Fruit fly (Drosophila melanogaster) whole organism, embryonic: ENCODE results near the gene CG10086.

ENCODE experiments used
- ATbp ChIP-seq: fragments of 200-800 bp; sonication (Bioruptor generic); optimal IDR thresholded peaks from 2 replicates; lab custom pipeline; 2017; ENCODE audit warnings: missing biosample characterization, mild to moderate bottlenecking, missing genetic modification characterization, missing genetic modification reagents
- Atf3 ChIP-seq: fragments of 200-800 bp; sonication (Bioruptor generic); optimal IDR thresholded peaks from 3 replicates; lab custom pipeline; 2016; ENCODE audit warnings: missing biosample characterization, missing genetic modification characterization
- Bteb2 ChIP-seq: fragments of 200-800 bp; sonication (Bioruptor generic); optimal IDR thresholded peaks from 2 replicates; lab custom pipeline; 2016; ENCODE audit warnings: missing biosample characterization, missing genetic modification characterization
- CG10462 ChIP-seq: fragments of 200-800 bp; sonication (Bioruptor generic); optimal IDR thresholded peaks from 2 replicates; lab custom pipeline; 2016; ENCODE audit warnings: missing biosample characterization, missing genetic modification characterization
- CG10565 ChIP-seq: fragments of 200-800 bp; sonication (Bioruptor generic); optimal IDR thresholded peaks from 3 replicates; lab custom pipeline; 2016; ENCODE audit warnings: missing biosample characterization, mild to moderate bottlenecking, missing genetic modification characterization
- CG11247 ChIP-seq: fragments of 200-800 bp; sonication (Bioruptor generic); IDR thresholded peaks from 2 replicates; pipeline ENCODE4 v1.3.6; 2022; ENCODE audit warnings: missing biosample characterization, missing genetic modification characterization
- CG11456 ChIP-seq: fragments of 200-800 bp; sonication (Bioruptor generic); IDR thresholded peaks from 3 replicates; pipeline ENCODE4 v1.3.6; 2022; ENCODE audit warnings: missing biosample characterization, missing genetic modification characterization
- CG11560 ChIP-seq: fragments of 200-800 bp; sonication (Bioruptor generic); IDR thresholded peaks from 3 replicates; pipeline ENCODE4 v1.3.6; 2022; ENCODE audit warnings: missing biosample characterization, missing genetic modification characterization
- CG11695 ChIP-seq: fragments of 200-800 bp; sonication (Bioruptor generic); IDR thresholded peaks from 3 replicates; pipeline ENCODE4 v1.3.6; 2022; ENCODE audit warnings: missing biosample characterization, missing genetic modification characterization
- CG13287 ChIP-seq: fragments of 200-800 bp; sonication (Bioruptor generic); IDR thresholded peaks from 2 replicates; pipeline ENCODE4 v1.3.6; 2022; ENCODE audit warnings: missing biosample characterization, missing genetic modification characterization; ENCODE audit not compliant: partially characterized antibody
- CG14014 ChIP-seq: fragments of 200-800 bp; sonication (Bioruptor generic); IDR thresholded peaks from 2 replicates; pipeline ENCODE4 v1.3.6; 2022; ENCODE audit warnings: missing biosample characterization, missing genetic modification characterization
- CG15073 ChIP-seq: fragments of 200-800 bp; sonication (Bioruptor generic); optimal IDR thresholded peaks from 2 replicates; lab custom pipeline; 2016; ENCODE audit warnings: missing biosample characterization, missing genetic modification characterization
- CG17612 ChIP-seq: fragments of 200-800 bp; sonication (Bioruptor generic); IDR thresholded peaks from 2 replicates; pipeline ENCODE4 v1.3.6; 2022; ENCODE audit warnings: missing biosample characterization, missing genetic modification characterization
- CG30020 ChIP-seq: fragments of 200-800 bp; optimal IDR thresholded peaks from 2 replicates; lab custom pipeline; 2019; ENCODE audit warnings: missing biosample characterization, mild to moderate bottlenecking, missing genetic modification characterization, moderate library complexity
- CG30403 ChIP-seq: fragments of 200-800 bp; sonication (Bioruptor generic); optimal IDR thresholded peaks from 3 replicates; lab custom pipeline; 2016; ENCODE audit warnings: missing biosample characterization, missing genetic modification characterization
- CG43689 ChIP-seq: fragments of 200-800 bp; sonication (Bioruptor generic); IDR thresholded peaks from 2 replicates; pipeline ENCODE4 v1.3.6; 2022; ENCODE audit warnings: missing biosample characterization, missing genetic modification characterization
- CG4617 ChIP-seq: fragments of 200-800 bp; sonication (Bioruptor generic); optimal IDR thresholded peaks from 3 replicates; lab custom pipeline; 2016; ENCODE audit warnings: missing biosample characterization, missing genetic modification characterization, borderline replicate concordance
- CG4854 ChIP-seq: fragments of 200-800 bp; sonication (Bioruptor generic); optimal IDR thresholded peaks from 2 replicates; lab custom pipeline; 2016; ENCODE audit warnings: missing biosample characterization, missing genetic modification characterization, inconsistent platforms
- CG8290 ChIP-seq, 3 experiments: fragments of 200-800 bp; sonication (Bioruptor generic); optimal IDR thresholded peaks; 2 replicates each; lab custom pipeline; 2016 to 2019; ENCODE audit warnings: missing biosample characterization in 3 of 3, missing genetic modification characterization in 3 of 3, mild to moderate bottlenecking in 2 of 3, moderate library complexity in 1 of 3
- CG9817 ChIP-seq: fragments of 200-800 bp; sonication (Bioruptor generic); optimal IDR thresholded peaks from 2 replicates; lab custom pipeline; 2018; ENCODE audit warnings: missing biosample characterization, mild to moderate bottlenecking, missing genetic modification characterization, moderate library complexity
- CkIIα-i1 ChIP-seq: fragments of 200-800 bp; sonication (Bioruptor generic); IDR thresholded peaks from 2 replicates; pipeline ENCODE4 v1.3.6; 2022; ENCODE audit warnings: missing biosample characterization, missing genetic modification characterization
- Elba2 ChIP-seq: fragments of 200-800 bp; sonication (Bioruptor generic); optimal IDR thresholded peaks from 3 replicates; lab custom pipeline; 2016; ENCODE audit warnings: missing biosample characterization, missing genetic modification characterization
- HLH4C ChIP-seq: fragments of 200-800 bp; sonication (Bioruptor generic); IDR thresholded peaks from 3 replicates; pipeline ENCODE4 v1.3.6; 2022; ENCODE audit warnings: missing biosample characterization, missing genetic modification characterization; ENCODE audit not compliant: partially characterized antibody
- Hmx ChIP-seq: fragments of 200-800 bp; sonication (Bioruptor generic); optimal IDR thresholded peaks from 2 replicates; lab custom pipeline; 2016; ENCODE audit warnings: missing biosample characterization, missing genetic modification characterization
- MESR4 ChIP-seq: fragments of 200-800 bp; sonication (Bioruptor generic); optimal IDR thresholded peaks from 2 replicates; lab custom pipeline; 2018; ENCODE audit warnings: missing biosample characterization, mild to moderate bottlenecking, missing genetic modification characterization, moderate library complexity
- Med ChIP-seq: fragments of 200-800 bp; sonication (Bioruptor generic); peaks from one replicate; lab custom pipeline; 2016; ENCODE audit warnings: missing biosample characterization, missing genetic modification characterization, mild to moderate bottlenecking, inconsistent platforms, moderate library complexity
- NFAT ChIP-seq: fragments of 200-800 bp; sonication (Bioruptor generic); IDR thresholded peaks from 2 replicates; pipeline ENCODE4 v1.3.6; 2022; ENCODE audit warnings: missing biosample characterization, missing genetic modification characterization
- NfI ChIP-seq: fragments of 200-800 bp; sonication (Bioruptor generic); optimal IDR thresholded peaks from 3 replicates; lab custom pipeline; 2018; ENCODE audit warnings: missing biosample characterization, mild to moderate bottlenecking, missing genetic modification characterization, moderate library complexity
- Oli ChIP-seq: fragments of 200-800 bp; sonication (Bioruptor generic); optimal IDR thresholded peaks from 2 replicates; lab custom pipeline; 2018; ENCODE audit warnings: missing biosample characterization, mild to moderate bottlenecking, missing genetic modification characterization, moderate library complexity
- Optix ChIP-seq: fragments of 200-800 bp; sonication (Bioruptor generic); IDR thresholded peaks from 3 replicates; pipeline ENCODE4 v1.3.6; 2022; ENCODE audit warnings: missing biosample characterization, missing genetic modification characterization
- Ssrp ChIP-seq: fragments of 200-800 bp; sonication (Bioruptor generic); optimal IDR thresholded peaks from 2 replicates; lab custom pipeline; 2018; ENCODE audit warnings: missing biosample characterization, mild to moderate bottlenecking, missing genetic modification characterization, moderate library complexity
- TFAM ChIP-seq: fragments of 200-800 bp; sonication (Bioruptor generic); optimal IDR thresholded peaks from 2 replicates; lab custom pipeline; 2017; ENCODE audit warnings: missing biosample characterization, missing genetic modification characterization, inconsistent platforms
- bab2 ChIP-seq: fragments of 200-800 bp; sonication (Bioruptor generic); optimal IDR thresholded peaks from 2 replicates; lab custom pipeline; 2016; ENCODE audit warnings: missing biosample characterization, missing genetic modification characterization
- btn ChIP-seq: fragments of 200-800 bp; sonication (Bioruptor generic); optimal IDR thresholded peaks from 2 replicates; lab custom pipeline; 2016; ENCODE audit warnings: missing biosample characterization, missing genetic modification characterization
- caup ChIP-seq: fragments of 200-800 bp; sonication (Bioruptor generic); optimal IDR thresholded peaks from 3 replicates; lab custom pipeline; 2017; ENCODE audit warnings: missing biosample characterization, mild to moderate bottlenecking, missing genetic modification characterization, moderate library complexity; ENCODE audit not compliant: severe bottlenecking
- ci ChIP-seq: fragments of 200-800 bp; sonication (Bioruptor generic); IDR thresholded peaks from 3 replicates; pipeline ENCODE4 v1.3.6; 2022; ENCODE audit warnings: missing biosample characterization, missing genetic modification characterization
- crol ChIP-seq: fragments of 200-800 bp; sonication (Bioruptor generic); IDR thresholded peaks from 2 replicates; pipeline ENCODE4 v1.3.6; 2022; ENCODE audit warnings: missing biosample characterization, missing genetic modification characterization
- disco-r ChIP-seq: fragments of 200-800 bp; sonication (Bioruptor generic); optimal IDR thresholded peaks from 2 replicates; lab custom pipeline; 2016; ENCODE audit warnings: missing biosample characterization, missing genetic modification characterization
- emc ChIP-seq: fragments of 200-800 bp; sonication (Bioruptor generic); optimal IDR thresholded peaks from 2 replicates; lab custom pipeline; 2016; ENCODE audit warnings: missing biosample characterization, missing genetic modification characterization
- grn ChIP-seq: fragments of 200-800 bp; sonication (Bioruptor generic); optimal IDR thresholded peaks from 3 replicates; lab custom pipeline; 2017; ENCODE audit warnings: missing biosample characterization, missing genetic modification characterization
- gro ChIP-seq: fragments of 200-800 bp; sonication (Bioruptor generic); optimal IDR thresholded peaks from 2 replicates; lab custom pipeline; 2016; ENCODE audit warnings: missing biosample characterization, missing genetic modification characterization
- ham ChIP-seq: fragments of 200-800 bp; sonication (Bioruptor generic); IDR thresholded peaks from 2 replicates; pipeline ENCODE4 v1.3.6; 2022; ENCODE audit warnings: missing biosample characterization, missing genetic modification characterization
- hth ChIP-seq: fragments of >200 bp; optimal IDR thresholded peaks from 2 replicates; lab custom pipeline; 2017; ENCODE audit warnings: inconsistent platforms
- ken ChIP-seq: fragments of 200-800 bp; sonication (Bioruptor generic); IDR thresholded peaks from 3 replicates; pipeline ENCODE4 v1.3.6; 2022; ENCODE audit warnings: missing biosample characterization, missing genetic modification characterization
- mld ChIP-seq: fragments of 200-800 bp; sonication (Bioruptor generic); IDR thresholded peaks from 3 replicates; pipeline ENCODE4 v1.3.6; 2022; ENCODE audit warnings: missing biosample characterization, missing genetic modification characterization; ENCODE audit not compliant: partially characterized antibody
- salm ChIP-seq: fragments of 200-800 bp; sonication (Bioruptor generic); optimal IDR thresholded peaks from 2 replicates; lab custom pipeline; 2018; ENCODE audit warnings: missing biosample characterization, mild to moderate bottlenecking, missing genetic modification characterization
- scrt ChIP-seq: fragments of 200-800 bp; sonication (Bioruptor generic); optimal IDR thresholded peaks from 2 replicates; lab custom pipeline; 2018; ENCODE audit warnings: missing biosample characterization, mild to moderate bottlenecking, missing genetic modification characterization, moderate library complexity
- sd ChIP-seq: fragments of 200-800 bp; sonication (Bioruptor generic); optimal IDR thresholded peaks from 3 replicates; lab custom pipeline; 2018; ENCODE audit warnings: missing biosample characterization, mild to moderate bottlenecking, missing genetic modification characterization, moderate library complexity
- sna ChIP-seq: fragments of 200-800 bp; sonication (Bioruptor generic); IDR thresholded peaks from 2 replicates; pipeline ENCODE4 v1.3.6; 2022; ENCODE audit warnings: missing biosample characterization, missing genetic modification characterization; ENCODE audit not compliant: partially characterized antibody
- tup ChIP-seq: fragments of 200-800 bp; sonication (Bioruptor generic); optimal IDR thresholded peaks from 2 replicates; lab custom pipeline; 2016; ENCODE audit warnings: missing biosample characterization, mild to moderate bottlenecking, missing genetic modification characterization, moderate library complexity

The CG10086 gene

dm6 chr3R:7813981-7814529 lies 23.6 kb downstream of the CG10086 start, which contains the start of gene CG34384 (continued):
- TF ChIP-seq CG30403 (GFP tag; lab: Kevin White, UChicago) (peak; percentile 75), sd (tag; lab: Kevin White, UChicago) (no peak), caup (GFP tag; lab: Kevin White, UChicago) (peak; percentile 59), tup (GFP tag; lab: Kevin White, UChicago) (no peak), ci (GFP tag; lab: Robert Waterston, UW) (no peak), Atf3 (GFP tag; lab: Kevin White, UChicago) (no peak), CG10462 (GFP tag; lab: Kevin White, UChicago) (no peak), crol (GFP tag; lab: Robert Waterston, UW) (no peak), ken (GFP tag; lab: Robert Waterston, UW) (no peak), Oli (tag; lab: Kevin White, UChicago) (peak; percentile 67), grn (no peak), CG43689 (GFP tag; lab: Robert Waterston, UW) (no peak), CG11456 (GFP tag; lab: Robert Waterston, UW) (0 out of 3 replicates have a peak, but pooled peaks have one; percentile 68), bab2 (GFP tag; lab: Kevin White, UChicago) (peak; percentile 38), mld (GFP tag; lab: Robert Waterston, UW) (no peak), TFAM (GFP tag; lab: Kevin White, UChicago) (no peak), scrt (GFP tag; lab: Kevin White, UChicago) (no peak), Hmx (no peak), salm (tag; lab: Kevin White, UChicago) (no peak), CG14014 (GFP tag; lab: Robert Waterston, UW) (0 out of 2 replicates have a peak, but pooled peaks have one; percentile 11), Optix (GFP tag; lab: Robert Waterston, UW) (no peak), Ssrp (tag; lab: Kevin White, UChicago) (peak; percentile 35), CG30020 (tag; lab: Kevin White, UChicago) (peak; percentile 20), CG11560 (tag; lab: Robert Waterston, UW) (no peak), CG9817 (tag; lab: Kevin White, UChicago) (peak; percentile 51), disco-r (GFP tag; lab: Kevin White, UChicago) (peak; percentile 33), emc (peak; percentile 34), CG11247 (no peak), CG11695 (0 out of 3 replicates have a peak, but pooled peaks have one; percentile 38), gro (GFP tag; lab: Kevin White, UChicago) (peak; percentile 24), CG13287 (GFP tag; lab: Robert Waterston, UW) (no peak), ATbp (GFP tag; lab: Kevin White, UChicago) (peak; percentile 15), ham (GFP tag; lab: Robert Waterston, UW) (no peak), btn (peak; percentile 33), CG4617 (GFP tag; lab: Kevin White, UChicago) (no peak), CG4854 (GFP tag; lab: Kevin White, UChicago) (peak; percentile 5), Med (GFP tag; lab: Kevin White, UChicago) (peak; percentile 78), CG15073 (GFP tag; lab: Kevin White, UChicago) (no peak), Bteb2 (GFP tag; lab: Kevin White, UChicago) (peak; percentile 27), NfI (peak; percentile 19), Elba2 (GFP tag; lab: Kevin White, UChicago) (peak; percentile 14), HLH4C (no peak), CkIIα-i1 (GFP tag; lab: Robert Waterston, UW) (no peak), CG17612 (no peak), MESR4 (GFP tag; lab: Kevin White, UChicago) (no peak), NFAT (GFP tag; lab: Robert Waterston, UW) (peak; percentile 41; the same call in 1 of the 2 replicates), sna (GFP tag; lab: Robert Waterston, UW) (no peak), hth (lab: Kevin White, UChicago) (no peak), CG8290 (GFP tag; optimal IDR thresholded peaks at IDR 0.05; lab: Kevin White, UChicago) (no peak), CG8290 (tag; optimal IDR thresholded peaks at IDR 0.05; lab: Kevin White, UChicago) (peak in 1 of 2 experiments; percentile 38), CG10565 (GFP tag; lab: Kevin White, UChicago) (no peak)
